Worm (Caenorhabditis elegans) whole organism, young adult: ENCODE measurements around the gene F20D12.7.
A peak's percentile ranks its signal among the peaks of the same experiment; 100 is the strongest.

Source experiments
- B0035.1 ChIP-seq: sonication (generic microtip); optimal IDR thresholded peaks from 2 replicates; lab custom pipeline; 2016; ENCODE audit warnings: missing genetic modification characterization, mild to moderate bottlenecking, missing compliant biosample characterization, missing genotype, missing genetic modification reagents
- B0336.3 ChIP-seq: fragments of 200-800 bp; sonication (Bioruptor generic); IDR thresholded peaks from 2 replicates; pipeline ENCODE4 v1.3.6; 2022; ENCODE audit warnings: missing genetic modification characterization, missing compliant biosample characterization
- F33H1.4 ChIP-seq: fragments of 200-800 bp; sonication (Bioruptor generic); IDR thresholded peaks from 2 replicates; pipeline ENCODE4 v1.3.6; 2022; ENCODE audit warnings: missing genetic modification reagents, missing genetic modification characterization, missing compliant biosample characterization
- atf-7 ChIP-seq: sonication (generic microtip); optimal IDR thresholded peaks from 2 replicates; lab custom pipeline; 2017; ENCODE audit warnings: mild to moderate bottlenecking, missing genetic modification characterization, missing compliant biosample characterization
- attf-5 ChIP-seq: fragments of 200-800 bp; sonication (Bioruptor generic); optimal IDR thresholded peaks from 2 replicates; lab custom pipeline; 2018; ENCODE audit warnings: mild to moderate bottlenecking, missing genetic modification characterization, missing compliant biosample characterization
- cebp-1 ChIP-seq, 2 experiments: fragments of 200-800 bp in 1 of 2; sonication (Bioruptor generic) in 1 of 2; sonication (generic microtip) in 1 of 2; IDR thresholded peaks in 1 of 2; optimal IDR thresholded peaks in 1 of 2; 2 replicates each; pipeline versions ENCODE4 v1.3.6 to Lab custom; 2017 to 2022; ENCODE audit warnings: missing compliant biosample characterization in 2 of 2, missing genetic modification characterization in 2 of 2, mild to moderate bottlenecking in 1 of 2, missing genetic modification reagents in 1 of 2, moderate library complexity in 1 of 2
- ceh-100 ChIP-seq: fragments of 200-800 bp; sonication (Bioruptor generic); IDR thresholded peaks from 2 replicates; pipeline ENCODE4 v1.3.6; 2022; ENCODE audit warnings: missing genetic modification reagents, missing genetic modification characterization, missing compliant biosample characterization
- dox-1 ChIP-seq: fragments of 200-800 bp; sonication (Bioruptor generic); IDR thresholded peaks from 2 replicates; pipeline ENCODE4 v1.3.6; 2022; ENCODE audit warnings: missing genetic modification reagents, missing genetic modification characterization, missing compliant biosample characterization
- efl-1 ChIP-seq: fragments of 150-350 bp; optimal IDR thresholded peaks from 2 replicates; lab custom pipeline; 2014; ENCODE audit warnings: missing biosample characterization, missing genetic modification reagents, missing genetic modification characterization
- hlh-26 ChIP-seq: fragments of 200-800 bp; sonication (Bioruptor generic); conservative IDR thresholded peaks from 2 replicates; pipeline ENCODE4 v1.3.6; 2022; ENCODE audit warnings: missing genetic modification reagents, missing genetic modification characterization, missing compliant biosample characterization
- hmg-1.2 ChIP-seq: fragments of 200-800 bp; sonication (Bioruptor generic); IDR thresholded peaks from 2 replicates; pipeline ENCODE4 v1.3.6; 2022; ENCODE audit warnings: missing genetic modification reagents, missing genetic modification characterization, missing compliant biosample characterization
- let-607 ChIP-seq, 2 experiments: fragments of 200-800 bp in 1 of 2; sonication (Bioruptor generic) in 1 of 2; sonication (generic microtip) in 1 of 2; optimal IDR thresholded peaks; 2 replicates each; lab custom pipeline; 2016 to 2018; ENCODE audit warnings: mild to moderate bottlenecking in 2 of 2, missing compliant biosample characterization in 2 of 2, missing genetic modification characterization in 2 of 2, moderate library complexity in 2 of 2, missing genotype in 1 of 2
- lin-26 ChIP-seq: fragments of 200-800 bp; sonication (Bioruptor generic); IDR thresholded peaks from 2 replicates; pipeline ENCODE4 v1.3.6; 2022; ENCODE audit warnings: missing genetic modification reagents, missing genetic modification characterization, missing compliant biosample characterization
- lin-35 ChIP-seq, 3 experiments: fragments of 150-350 bp in 2 of 3; sonication (generic microtip) in 1 of 3; optimal IDR thresholded peaks; 2 replicates each; lab custom pipeline; 2014 to 2018; ENCODE audit warnings: missing biosample characterization in 3 of 3, missing genetic modification characterization in 3 of 3, missing genetic modification reagents in 3 of 3
- lin-40 ChIP-seq: sonication (generic microtip); optimal IDR thresholded peaks from 2 replicates; lab custom pipeline; 2016; ENCODE audit warnings: missing genetic modification characterization, mild to moderate bottlenecking, missing compliant biosample characterization, missing genotype, missing genetic modification reagents
- lin-54 ChIP-seq: fragments of 200-800 bp; sonication (Bioruptor generic); optimal IDR thresholded peaks from 2 replicates; lab custom pipeline; 2018; ENCODE audit warnings: mild to moderate bottlenecking, missing genetic modification characterization, missing compliant biosample characterization
- madf-10 ChIP-seq: sonication (generic microtip); optimal IDR thresholded peaks from 2 replicates; lab custom pipeline; 2016; ENCODE audit warnings: mild to moderate bottlenecking, missing genetic modification characterization, missing compliant biosample characterization
- mes-4 ChIP-seq: sonication (generic microtip); optimal IDR thresholded peaks from 2 replicates; lab custom pipeline; 2016; ENCODE audit warnings: missing genotype, missing genetic modification characterization, missing compliant biosample characterization
- nhr-80 ChIP-seq: sonication (generic microtip); optimal IDR thresholded peaks from 2 replicates; lab custom pipeline; 2016; ENCODE audit warnings: missing genetic modification characterization, missing compliant biosample characterization
- rec-8 ChIP-seq, 2 experiments: sonication (generic microtip); optimal IDR thresholded peaks; 2 replicates each; lab custom pipeline; 2016; ENCODE audit warnings: mild to moderate bottlenecking in 2 of 2, missing genetic modification characterization in 2 of 2, missing genetic modification reagents in 2 of 2, missing genotype in 2 of 2, missing biosample characterization in 1 of 2, missing compliant biosample characterization in 1 of 2, moderate library complexity in 1 of 2
- snpc-1.1 ChIP-seq: sonication (generic microtip); optimal IDR thresholded peaks from 2 replicates; lab custom pipeline; 2017; ENCODE audit warnings: missing genetic modification characterization, mild to moderate bottlenecking, missing compliant biosample characterization, antibody characterized with exemption, moderate library complexity, missing genotype, missing genetic modification reagents; ENCODE audit not compliant: insufficient read depth
- snpc-1.3 ChIP-seq: sonication (generic microtip); optimal IDR thresholded peaks from 2 replicates; lab custom pipeline; 2017; ENCODE audit warnings: missing genetic modification characterization, mild to moderate bottlenecking, missing compliant biosample characterization, antibody characterized with exemption, moderate library complexity, missing genotype, missing genetic modification reagents; ENCODE audit not compliant: insufficient read depth
- snpc-3.4 ChIP-seq: sonication (generic microtip); optimal IDR thresholded peaks from 2 replicates; lab custom pipeline; 2017; ENCODE audit warnings: missing genetic modification characterization, mild to moderate bottlenecking, missing compliant biosample characterization, antibody characterized with exemption, moderate library complexity, missing genotype, missing genetic modification reagents
- tbp1 ChIP-seq: fragments of 200-800 bp; sonication (Bioruptor generic); optimal IDR thresholded peaks from 2 replicates; lab custom pipeline; 2018; ENCODE audit warnings: mild to moderate bottlenecking, missing genetic modification characterization, missing compliant biosample characterization
- tlf-1 ChIP-seq: fragments of 200-800 bp; sonication (Bioruptor generic); optimal IDR thresholded peaks from 2 replicates; lab custom pipeline; 2018; ENCODE audit warnings: mild to moderate bottlenecking, missing genetic modification characterization, missing compliant biosample characterization
- ztf-6 ChIP-seq: fragments of 200-800 bp; sonication (Bioruptor generic); IDR thresholded peaks from 2 replicates; pipeline ENCODE4 v1.3.6; 2022; ENCODE audit warnings: missing genetic modification reagents, missing genetic modification characterization, missing compliant biosample characterization

The F20D12.7 gene

DNA sequence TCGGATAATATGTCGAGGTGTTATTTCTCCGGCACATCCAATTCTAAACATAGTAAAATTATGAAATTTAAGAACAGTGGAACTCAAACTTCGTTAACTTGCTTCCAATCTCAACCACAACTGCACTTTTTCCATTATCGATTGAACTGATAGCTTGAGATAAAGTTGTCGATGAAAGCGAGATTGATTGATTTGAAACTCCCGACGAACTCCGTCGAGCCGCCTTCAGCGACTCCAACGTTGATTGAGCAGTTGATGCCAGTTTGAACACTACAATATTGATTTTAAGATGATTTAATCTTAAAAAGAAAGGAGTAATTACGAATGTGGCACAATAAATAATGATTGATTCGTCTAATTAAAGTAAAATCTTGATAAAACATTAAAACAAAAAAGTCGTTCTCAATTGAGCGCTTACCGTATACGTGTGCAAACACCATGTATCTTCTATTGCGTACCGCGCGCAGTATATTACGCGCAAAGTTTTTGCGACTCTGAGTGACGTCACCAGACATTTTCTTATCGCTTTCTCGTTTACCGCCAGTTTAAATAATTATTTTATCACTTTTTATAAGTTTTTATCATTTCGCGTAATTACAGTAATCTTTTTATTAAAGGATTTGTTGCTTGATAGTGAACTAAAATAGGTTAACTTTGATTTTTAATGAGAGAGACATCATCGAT lies 36.4 kb downstream of the F20D12.7 start, which contains the start of gene arp-11 (continued):
- TF ChIP-seq tbp1 (GFP tag; lab: Kevin White, UChicago), result peak; percentile 45
- TF ChIP-seq hlh-26 (GFP tag; lab: Robert Waterston, UW), result no peak
- peak; percentile 61 for TF ChIP-seq dox-1 (GFP tag; lab: Robert Waterston, UW)
- no peak for TF ChIP-seq ceh-100 (GFP tag; lab: Robert Waterston, UW)
- peak in 1 of 3 experiments; percentile 49 for TF ChIP-seq lin-35 (GFP tag; optimal IDR thresholded peaks at IDR 0.05; lab: Kevin White, UChicago)
- TF ChIP-seq lin-40 (tag; lab: Kevin White, UChicago), result peak; percentile 60
- TF ChIP-seq B0035.1 (tag; lab: Kevin White, UChicago), result no peak
- TF ChIP-seq atf-7 (tag; lab: Kevin White, UChicago), result peak; percentile 96
- no peak for TF ChIP-seq cebp-1 (GFP tag; IDR thresholded peaks at IDR 0.05; lab: Robert Waterston, UW)
- TF ChIP-seq cebp-1 (tag; optimal IDR thresholded peaks at IDR 0.05; lab: Kevin White, UChicago), result peak; percentile 60
- TF ChIP-seq let-607 (tag; optimal IDR thresholded peaks at IDR 0.05; lab: Kevin White, UChicago), result peak in 1 of 2 experiments; percentile 1
- no peak for TF ChIP-seq mes-4 (tag; lab: Kevin White, UChicago)
- TF ChIP-seq attf-5 (GFP tag; lab: Kevin White, UChicago), result peak; percentile 84
- peak; percentile 61 for TF ChIP-seq lin-54 (GFP tag; lab: Kevin White, UChicago)
- peak; percentile 26 for TF ChIP-seq efl-1
- no peak for TF ChIP-seq rec-8 (tag; optimal IDR thresholded peaks at IDR 0.05; lab: Kevin White, UChicago)
- TF ChIP-seq snpc-1.1 (tag; lab: Kevin White, UChicago), result no peak
- TF ChIP-seq F33H1.4 (GFP tag; lab: Robert Waterston, UW), result peak; percentile 26; the same call in 1 of the 2 replicates
- TF ChIP-seq tlf-1, result peak; percentile 0
- peak; percentile 31; the same call in 1 of the 2 replicates for TF ChIP-seq hmg-1.2 (GFP tag; lab: Robert Waterston, UW)
- no peak for TF ChIP-seq ztf-6 (GFP tag; lab: Robert Waterston, UW)
- peak; percentile 46 for TF ChIP-seq madf-10 (tag; lab: Kevin White, UChicago)
- TF ChIP-seq snpc-1.3 (tag; lab: Kevin White, UChicago), result peak; percentile 29

ce11 chrIV:7898489-7898888 lies 40.2 kb downstream of the F20D12.7 start:
- TF ChIP-seq nhr-80 (tag; lab: Kevin White, UChicago) (peak; percentile 70), snpc-1.1 (tag; lab: Kevin White, UChicago) (no peak)

- TF ChIP-seq dox-1 (GFP tag; lab: Robert Waterston, UW) (no peak), lin-26 (no peak), madf-10 (tag; lab: Kevin White, UChicago) (no peak), B0336.3 (GFP tag; lab: Robert Waterston, UW) (no peak), snpc-3.4 (no peak), lin-35 (GFP tag; optimal IDR thresholded peaks at IDR 0.05; lab: Kevin White, UChicago) (no peak)
- TF ChIP-seq, all 124 proteins: peak for 0
Observed at ce11 chrIV:7897953-7898352, 40.8 kb downstream of the F20D12.7 start.

DNA sequence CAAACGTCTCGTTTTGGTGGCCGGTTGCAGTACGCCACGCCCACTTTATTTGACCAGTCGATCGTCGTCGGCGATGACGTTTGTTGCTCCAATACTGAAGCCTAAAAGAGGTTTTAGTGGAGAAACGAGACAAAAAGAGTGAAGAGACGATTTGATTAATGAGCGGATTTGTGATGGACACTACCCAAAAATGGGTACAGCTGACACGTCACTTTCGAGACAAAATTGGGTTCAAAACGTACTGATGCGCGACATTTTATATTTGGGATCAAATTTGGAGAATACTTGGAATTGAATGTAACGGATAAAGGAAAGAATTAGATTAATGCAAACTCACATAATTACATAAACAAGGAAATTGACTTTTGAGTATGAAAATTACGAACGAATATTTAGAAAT lies 41.3 kb downstream of the F20D12.7 start, which contains the start of gene ilys-4:
Gene ilys-4 (minus strand): TSS at position 101 of the 400 bp plus-strand sequence.
- TF ChIP-seq atf-7 (tag; lab: Kevin White, UChicago) (peak; percentile 14), B0336.3 (GFP tag; lab: Robert Waterston, UW) (no peak)
- TF ChIP-seq, all 124 proteins: peak for 1
